Worm (Caenorhabditis elegans) whole organism, late embryonic: Measurements from ENCODE around the gene C05C12.1.
A peak's percentile ranks its signal among the peaks of the same experiment; 100 is the strongest.

Source experiments
- K09A11.1 ChIP-seq: sonication (generic microtip); optimal IDR thresholded peaks from 2 replicates; lab custom pipeline; 2017; ENCODE audit warnings: antibody characterized with exemption, mild to moderate bottlenecking, missing genetic modification characterization, missing compliant biosample characterization; ENCODE audit not compliant: insufficient read depth
- T23F11.4 ChIP-seq: fragments of 200-800 bp; sonication (Bioruptor generic); optimal IDR thresholded peaks from 2 replicates; lab custom pipeline; 2018; ENCODE audit warnings: mild to moderate bottlenecking, missing genetic modification characterization, missing compliant biosample characterization
- Y22D7AL.16 ChIP-seq: sonication (generic microtip); optimal IDR thresholded peaks from 2 replicates; lab custom pipeline; 2016; ENCODE audit warnings: missing genetic modification characterization, missing compliant biosample characterization
- ahr-1 ChIP-seq: sonication (generic microtip); optimal IDR thresholded peaks from 2 replicates; lab custom pipeline; 2016; ENCODE audit warnings: missing genetic modification characterization, missing compliant biosample characterization
- ama-1 ChIP-seq: fragments of 150-350 bp; optimal IDR thresholded peaks from 2 replicates; lab custom pipeline; 2014
- ceh-2 ChIP-seq: sonication (generic microtip); optimal IDR thresholded peaks from 2 replicates; lab custom pipeline; 2016; ENCODE audit warnings: missing genotype, missing genetic modification characterization, missing compliant biosample characterization
- ceh-31 ChIP-seq: sonication (generic microtip); optimal IDR thresholded peaks from 2 replicates; lab custom pipeline; 2016; ENCODE audit warnings: missing genetic modification characterization, missing compliant biosample characterization
- ceh-34 ChIP-seq: sonication (generic microtip); optimal IDR thresholded peaks from 2 replicates; lab custom pipeline; 2016; ENCODE audit warnings: mild to moderate bottlenecking, missing genetic modification characterization, missing compliant biosample characterization
- ceh-48 ChIP-seq: sonication (generic microtip); optimal IDR thresholded peaks from 2 replicates; lab custom pipeline; 2016; ENCODE audit warnings: missing genetic modification characterization, inconsistent platforms, missing compliant biosample characterization
- ceh-6 ChIP-seq: fragments of 200-800 bp; sonication (Bioruptor generic); optimal IDR thresholded peaks from 2 replicates; lab custom pipeline; 2018; ENCODE audit warnings: mild to moderate bottlenecking, missing genetic modification characterization, missing compliant biosample characterization
- che-1 ChIP-seq: sonication (generic microtip); optimal IDR thresholded peaks from 2 replicates; lab custom pipeline; 2016; ENCODE audit warnings: mild to moderate bottlenecking, missing genetic modification characterization, missing compliant biosample characterization
- dmd-4 ChIP-seq: sonication (generic microtip); optimal IDR thresholded peaks from 2 replicates; lab custom pipeline; 2016; ENCODE audit warnings: borderline replicate concordance, missing genetic modification characterization, missing compliant biosample characterization
- dve-1 ChIP-seq: sonication (generic microtip); optimal IDR thresholded peaks from 2 replicates; lab custom pipeline; 2017; ENCODE audit warnings: antibody characterized with exemption, mild to moderate bottlenecking, missing genetic modification characterization, missing compliant biosample characterization
- elt-2 ChIP-seq: sonication (generic microtip); optimal IDR thresholded peaks from 2 replicates; lab custom pipeline; 2016; ENCODE audit warnings: missing genetic modification reagents, missing genetic modification characterization, missing compliant biosample characterization
- elt-4 ChIP-seq: sonication (generic microtip); optimal IDR thresholded peaks from 2 replicates; lab custom pipeline; 2016; ENCODE audit warnings: missing genetic modification characterization, missing compliant biosample characterization
- gmeb-2 ChIP-seq: sonication (generic microtip); optimal IDR thresholded peaks from 2 replicates; lab custom pipeline; 2016; ENCODE audit warnings: missing genetic modification characterization, inconsistent platforms, missing compliant biosample characterization
- hlh-30 ChIP-seq: sonication (generic microtip); optimal IDR thresholded peaks from 2 replicates; lab custom pipeline; 2017; ENCODE audit warnings: antibody characterized with exemption, missing genetic modification characterization, missing compliant biosample characterization; ENCODE audit not compliant: insufficient read depth
- hlh-6 ChIP-seq: sonication (generic microtip); optimal IDR thresholded peaks from 2 replicates; lab custom pipeline; 2016; ENCODE audit warnings: missing genotype, missing genetic modification characterization, missing compliant biosample characterization
- hlh-8 ChIP-seq: sonication (generic microtip); optimal IDR thresholded peaks from 2 replicates; lab custom pipeline; 2016; ENCODE audit warnings: missing genotype, missing genetic modification characterization, missing compliant biosample characterization
- lin-11 ChIP-seq: fragments of 200-800 bp; sonication (Bioruptor generic); optimal IDR thresholded peaks from 2 replicates; lab custom pipeline; 2018; ENCODE audit warnings: mild to moderate bottlenecking, missing genetic modification characterization, missing compliant biosample characterization
- madf-2 ChIP-seq: sonication (generic microtip); optimal IDR thresholded peaks from 2 replicates; lab custom pipeline; 2017; ENCODE audit warnings: missing genetic modification characterization, missing compliant biosample characterization
- nfya-1 ChIP-seq: sonication (generic microtip); optimal IDR thresholded peaks from 2 replicates; lab custom pipeline; 2017; ENCODE audit warnings: missing genetic modification characterization, mild to moderate bottlenecking, missing compliant biosample characterization, antibody characterized with exemption, moderate library complexity
- npax-4 ChIP-seq: sonication (generic microtip); optimal IDR thresholded peaks from 2 replicates; lab custom pipeline; 2016; ENCODE audit warnings: missing genetic modification characterization, missing compliant biosample characterization
- pag-3 ChIP-seq: sonication (generic microtip); optimal IDR thresholded peaks from 2 replicates; lab custom pipeline; 2016; ENCODE audit warnings: missing compliant biosample characterization, missing genetic modification characterization, borderline replicate concordance
- pha-2 ChIP-seq: sonication (generic microtip); optimal IDR thresholded peaks from 2 replicates; lab custom pipeline; 2017; ENCODE audit warnings: mild to moderate bottlenecking, missing genetic modification characterization, missing compliant biosample characterization
- pha-4 ChIP-seq: fragments of 150-350 bp; optimal IDR thresholded peaks from 2 replicates; lab custom pipeline; 2018; ENCODE audit warnings: missing biosample characterization, missing genetic modification reagents, missing genetic modification characterization
- pros-1 ChIP-seq: fragments of 150-350 bp; optimal IDR thresholded peaks from 2 replicates; lab custom pipeline; 2014; ENCODE audit warnings: missing biosample characterization, missing genetic modification reagents, missing genetic modification characterization
- rnt-1 ChIP-seq: sonication (generic microtip); optimal IDR thresholded peaks from 2 replicates; lab custom pipeline; 2016; ENCODE audit warnings: missing genetic modification characterization, missing compliant biosample characterization
- sdc-2 ChIP-seq: sonication (generic microtip); optimal IDR thresholded peaks from 2 replicates; lab custom pipeline; 2016; ENCODE audit warnings: missing genotype, missing genetic modification characterization, missing compliant biosample characterization
- sox-2 ChIP-seq: fragments of 200-800 bp; sonication (Bioruptor generic); IDR thresholded peaks from 2 replicates; pipeline ENCODE4 v1.3.6; 2022; ENCODE audit warnings: missing genetic modification reagents, missing genetic modification characterization, missing compliant biosample characterization
- tbx-7 ChIP-seq: sonication (generic microtip); optimal IDR thresholded peaks from 2 replicates; lab custom pipeline; 2016; ENCODE audit warnings: missing genotype, missing genetic modification characterization, missing compliant biosample characterization
- unc-42 ChIP-seq: sonication (generic microtip); optimal IDR thresholded peaks from 2 replicates; lab custom pipeline; 2016; ENCODE audit warnings: missing genotype, missing genetic modification characterization, missing compliant biosample characterization
- unc-86 ChIP-seq: sonication (generic microtip); optimal IDR thresholded peaks from 2 replicates; lab custom pipeline; 2016; ENCODE audit warnings: missing genetic modification characterization, missing compliant biosample characterization

The C05C12.1 gene

DNA sequence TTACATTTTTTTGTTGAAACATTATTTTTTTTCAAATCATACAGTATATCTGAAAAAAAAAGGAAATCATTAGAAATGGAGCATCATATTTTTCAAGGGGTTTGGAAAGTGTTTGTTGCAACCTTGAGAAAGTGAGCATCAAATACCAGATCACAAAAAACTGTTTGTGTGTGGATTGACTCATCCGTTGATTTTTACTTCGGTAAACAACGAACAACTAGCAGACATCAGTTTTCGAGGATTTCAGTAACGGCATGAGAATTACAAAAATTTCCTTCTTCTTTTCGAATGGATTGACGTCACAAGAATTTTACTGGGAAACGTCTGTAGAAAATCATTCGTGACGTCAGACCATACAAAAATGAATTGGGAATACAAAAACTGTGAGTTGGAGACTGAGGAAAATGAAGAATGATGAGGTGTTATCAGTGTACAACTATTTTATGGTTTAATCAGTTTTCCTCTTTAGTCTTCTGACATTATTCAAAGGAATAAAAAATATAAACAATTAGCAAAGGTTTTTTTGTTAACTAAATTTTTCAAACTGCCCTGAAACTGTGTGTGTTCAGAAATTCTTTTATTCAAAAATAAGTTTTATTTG, 5.7 kb upstream of the C05C12.1 start, which contains the start of gene C05C12.4:
Gene C05C12.4, minus strand, starts transcription at position 51 of the 601 bp plus-strand sequence.
- TF ChIP-seq dmd-4 (no peak), gmeb-2 (no peak), npax-4 (tag; lab: Kevin White, UChicago) (no peak), Y22D7AL.16 (tag; lab: Kevin White, UChicago) (no peak), elt-4 (tag; lab: Kevin White, UChicago) (no peak), nfya-1 (tag; lab: Kevin White, UChicago) (no peak), lin-11 (tag; lab: Kevin White, UChicago) (no peak), ceh-6 (GFP tag; lab: Kevin White, UChicago) (no peak)
- TF ChIP-seq, all 69 proteins: peak for 0

DNA sequence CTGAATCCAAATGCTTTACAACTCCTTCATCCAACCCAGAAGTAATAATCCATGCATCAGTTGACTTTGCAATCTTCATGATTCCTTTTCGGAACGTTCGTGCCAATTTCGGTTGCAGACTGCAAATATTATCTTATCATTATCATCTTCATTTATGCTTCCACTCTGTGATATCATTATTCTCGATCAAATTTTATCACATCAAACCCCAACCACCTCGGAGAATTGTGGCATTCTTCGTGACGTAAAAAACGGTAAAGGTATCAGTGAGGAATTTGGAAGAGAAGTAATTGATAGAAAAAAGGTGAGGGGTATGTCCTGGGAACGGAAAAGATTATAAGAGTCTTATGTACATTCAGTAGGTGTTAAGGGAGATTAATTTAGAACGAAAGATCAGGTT, 3.7 kb downstream of the C05C12.1 start:
- TF ChIP-seq unc-86, result no peak
- TF ChIP-seq elt-2 (tag; lab: Kevin White, UChicago), result peak; percentile 18

DNA sequence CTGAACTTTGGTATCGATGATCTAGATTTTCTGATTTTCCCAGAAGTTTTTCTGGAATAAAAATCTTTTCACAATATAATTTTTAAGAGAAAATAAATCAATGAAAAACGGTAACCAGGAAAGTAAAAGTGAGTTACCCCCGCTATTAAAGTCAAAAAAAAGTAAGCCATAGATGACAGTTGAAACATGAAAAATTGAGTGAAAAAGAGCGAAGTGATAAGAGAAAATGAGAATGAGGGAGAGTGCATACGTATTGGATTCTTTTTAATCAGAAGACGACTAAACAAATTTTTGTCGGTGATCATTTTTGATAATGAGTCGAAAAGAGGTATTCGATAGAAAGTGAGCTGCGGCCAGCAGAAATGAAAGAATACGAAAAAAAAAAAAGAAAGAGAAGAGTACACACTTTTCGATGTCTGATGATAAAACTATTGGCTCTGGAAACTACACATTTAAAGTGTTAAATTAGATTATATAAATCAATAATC, 5.7 kb downstream of the C05C12.1 start, which contains the start of gene gtl-1:
Gene gtl-1, minus strand, starts transcription at position 51 of the 488 bp plus-strand sequence.
- TF ChIP-seq hlh-30 (tag; lab: Kevin White, UChicago) (no peak), nfya-1 (tag; lab: Kevin White, UChicago) (no peak), dve-1 (tag; lab: Kevin White, UChicago) (no peak), rnt-1 (tag; lab: Kevin White, UChicago) (no peak), lin-11 (tag; lab: Kevin White, UChicago) (no peak), K09A11.1 (tag; lab: Kevin White, UChicago) (no peak), che-1 (tag; lab: Kevin White, UChicago) (no peak), ama-1 (lab: Kevin White, UChicago) (no peak), ahr-1 (no peak), hlh-8 (no peak), pros-1 (tag; lab: Kevin White, UChicago) (no peak), Y22D7AL.16 (tag; lab: Kevin White, UChicago) (no peak), pag-3 (tag; lab: Kevin White, UChicago) (no peak), sox-2 (GFP tag; lab: Robert Waterston, UW) (no peak), madf-2 (tag; lab: Kevin White, UChicago) (no peak), ceh-6 (GFP tag; lab: Kevin White, UChicago) (no peak)

- TF ChIP-seq unc-42, result no peak
- TF ChIP-seq tbx-7 (tag; lab: Kevin White, UChicago), result no peak
- no peak for TF ChIP-seq ceh-2 (tag; lab: Kevin White, UChicago)
- no peak for TF ChIP-seq Y22D7AL.16 (tag; lab: Kevin White, UChicago)
- TF ChIP-seq hlh-6 (tag; lab: Kevin White, UChicago), result no peak
- no peak for TF ChIP-seq T23F11.4
- no peak for TF ChIP-seq ceh-6 (GFP tag; lab: Kevin White, UChicago)
- TF ChIP-seq pha-4 (tag; lab: Kevin White, UChicago), result no peak
These were observed 6.9 kb downstream of the C05C12.1 start, which contains the start of gene C05C12.5 for ce11 chrIV:11260544-11261227. C05C12.5 (minus strand) TSS chrIV:11261185.

DNA sequence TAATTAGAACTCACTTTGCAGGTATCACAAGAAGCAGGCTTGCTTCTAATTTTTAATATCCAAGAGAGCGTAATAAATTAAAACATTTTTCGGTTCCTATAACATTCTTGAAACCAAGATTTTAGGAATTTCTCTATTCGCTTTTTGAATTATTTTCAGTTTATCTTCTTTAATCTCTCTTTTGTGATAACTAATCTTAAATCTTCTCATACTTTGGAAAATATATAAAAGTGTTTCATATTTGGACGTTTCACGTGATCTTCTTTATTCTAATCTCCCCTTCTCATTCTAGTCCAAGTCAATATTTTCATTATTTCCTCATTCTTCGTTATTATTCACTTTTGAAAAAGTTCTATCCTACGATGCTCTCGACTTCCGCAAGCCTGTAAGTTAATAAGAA, 7.7 kb downstream of the C05C12.1 start, which contains the start of gene F54D1.1:
Gene F54D1.1, plus strand, starts transcription at position 301 of the 400 bp plus-strand sequence.
- no peak for TF ChIP-seq ahr-1
- no peak for TF ChIP-seq ceh-34 (tag; lab: Kevin White, UChicago)
- TF ChIP-seq sdc-2 (tag; lab: Kevin White, UChicago), result no peak
- no peak for TF ChIP-seq pha-2
- no peak for TF ChIP-seq ceh-6 (GFP tag; lab: Kevin White, UChicago)
- TF ChIP-seq ceh-31 (tag; lab: Kevin White, UChicago), result no peak
- TF ChIP-seq ceh-48 (tag; lab: Kevin White, UChicago), result no peak
- no peak for TF ChIP-seq lin-11 (tag; lab: Kevin White, UChicago)
